Worm (Caenorhabditis elegans) whole organism, L4 larva: ENCODE data around the gene T05B4.9.

Experiments used
- F10B5.3 ChIP-seq: sonication (generic microtip); optimal IDR thresholded peaks from 2 replicates; lab custom pipeline; 2016; ENCODE audit warnings: mild to moderate bottlenecking, missing genetic modification characterization, missing compliant biosample characterization
- attf-4 ChIP-seq: sonication (generic microtip); optimal IDR thresholded peaks from 3 replicates; lab custom pipeline; 2017; ENCODE audit warnings: missing biosample characterization, missing genetic modification characterization
- fkh-10 ChIP-seq: fragments of 150-350 bp; optimal IDR thresholded peaks from 2 replicates; lab custom pipeline; 2014; ENCODE audit warnings: missing biosample characterization, missing genetic modification reagents, missing genetic modification characterization
- fos-1 ChIP-seq: fragments of 150-350 bp; optimal IDR thresholded peaks from 2 replicates; lab custom pipeline; 2014; ENCODE audit warnings: missing biosample characterization, missing genetic modification characterization
- mdl-1 ChIP-seq, 2 experiments: fragments of 150-350 bp in 1 of 2; sonication (generic microtip) in 1 of 2; optimal IDR thresholded peaks; 2 replicates each; lab custom pipeline; 2014 to 2017; ENCODE audit warnings: missing biosample characterization in 2 of 2, missing genetic modification characterization in 2 of 2
- mep-1 ChIP-seq: fragments of 150-350 bp; sonication (generic microtip); optimal IDR thresholded peaks from 3 replicates; lab custom pipeline; 2014; ENCODE audit warnings: missing biosample characterization, missing genetic modification characterization
- nhr-111 ChIP-seq: fragments of 200-800 bp; sonication (Bioruptor generic); optimal IDR thresholded peaks from 2 replicates; lab custom pipeline; 2018; ENCODE audit warnings: mild to moderate bottlenecking, missing genetic modification characterization, missing compliant biosample characterization
- nhr-77 ChIP-seq: fragments of 150-350 bp; optimal IDR thresholded peaks from 2 replicates; lab custom pipeline; 2014; ENCODE audit warnings: missing biosample characterization, missing genetic modification characterization
- pha-4 ChIP-seq, 2 experiments: fragments of 150-350 bp in 1 of 2; fragments of 200-800 bp in 1 of 2; sonication (Bioruptor generic) in 1 of 2; IDR thresholded peaks in 1 of 2; optimal IDR thresholded peaks in 1 of 2; 2 replicates each; pipeline versions ENCODE4 v1.3.6 to Lab custom; 2014 to 2022; ENCODE audit warnings: missing genetic modification characterization in 2 of 2, missing genetic modification reagents in 2 of 2, missing biosample characterization in 1 of 2, missing compliant biosample characterization in 1 of 2
- zip-2 ChIP-seq: fragments of 150-350 bp; optimal IDR thresholded peaks from 2 replicates; lab custom pipeline; 2014; ENCODE audit warnings: missing biosample characterization, missing genetic modification characterization
- ztf-11 ChIP-seq: fragments of 150-350 bp; optimal IDR thresholded peaks from 2 replicates; lab custom pipeline; 2014; ENCODE audit warnings: missing biosample characterization, missing genetic modification characterization

- TF ChIP-seq attf-4 (tag; lab: Kevin White, UChicago): no peak
- no peak for TF ChIP-seq nhr-111 (GFP tag; lab: Kevin White, UChicago)
- TF ChIP-seq pha-4 (GFP tag; IDR thresholded peaks at IDR 0.05; lab: Robert Waterston, UW): no peak
- no peak for TF ChIP-seq pha-4 (tag; optimal IDR thresholded peaks at IDR 0.05; lab: Kevin White, UChicago)
- no peak for TF ChIP-seq fos-1
- no peak for TF ChIP-seq mep-1 (tag; lab: Kevin White, UChicago)
- no peak for TF ChIP-seq nhr-77
- TF ChIP-seq fkh-10: no peak
- no peak for TF ChIP-seq F10B5.3 (tag; lab: Kevin White, UChicago)
- TF ChIP-seq ztf-11 (tag; lab: Kevin White, UChicago): no peak
- TF ChIP-seq mdl-1 (tag; optimal IDR thresholded peaks at IDR 0.05; lab: Kevin White, UChicago): no peak
- no peak for TF ChIP-seq zip-2 (tag; lab: Kevin White, UChicago)
Measured at ce11 chrV:4162922-4163321, 44.7 kb upstream of the T05B4.9 start, which contains the start of gene Y45G5AM.4.
